Worm (Caenorhabditis elegans) whole organism, L4 larva: ENCODE results near the gene ndus-8.

Experiments used
- T26A8.4 ChIP-seq: fragments of 200-800 bp; sonication (Bioruptor generic); IDR thresholded peaks from 2 replicates; pipeline ENCODE4 v1.3.6; 2022; ENCODE audit warnings: missing genetic modification characterization, missing compliant biosample characterization
- Y5F2A.4 ChIP-seq: fragments of 200-800 bp; sonication (Bioruptor generic); optimal IDR thresholded peaks from 2 replicates; lab custom pipeline; 2018; ENCODE audit warnings: mild to moderate bottlenecking, missing genetic modification characterization, missing compliant biosample characterization
- Y75B8A.6 ChIP-seq: fragments of 200-800 bp; sonication (Bioruptor generic); IDR thresholded peaks from 2 replicates; pipeline ENCODE4 v1.3.6; 2022; ENCODE audit warnings: missing genetic modification reagents, missing genetic modification characterization, missing compliant biosample characterization
- ZK337.2 ChIP-seq: fragments of 200-800 bp; sonication (Bioruptor generic); IDR thresholded peaks from 2 replicates; pipeline ENCODE4 v1.3.6; 2022; ENCODE audit warnings: missing genetic modification reagents, missing genetic modification characterization, missing compliant biosample characterization
- aha-1 ChIP-seq: fragments of 150-350 bp; peaks from one replicate; lab custom pipeline; 2014; ENCODE audit warnings: missing biosample characterization, missing genetic modification characterization
- arid-1 ChIP-seq: fragments of 200-800 bp; sonication (Bioruptor generic); conservative IDR thresholded peaks from 2 replicates; pipeline ENCODE4 v1.3.6; 2022; ENCODE audit warnings: missing genetic modification reagents, missing genetic modification characterization, missing compliant biosample characterization
- ceh-28 ChIP-seq: fragments of 150-350 bp; optimal IDR thresholded peaks from 2 replicates; lab custom pipeline; 2014; ENCODE audit warnings: missing biosample characterization, missing genetic modification reagents, missing genetic modification characterization
- ceh-44 ChIP-seq: fragments of 200-800 bp; sonication (Bioruptor generic); IDR thresholded peaks from 2 replicates; pipeline ENCODE4 v1.3.6; 2022; ENCODE audit warnings: missing genetic modification reagents, missing genetic modification characterization, missing compliant biosample characterization
- ceh-82 ChIP-seq: sonication (generic microtip); optimal IDR thresholded peaks from 2 replicates; lab custom pipeline; 2017; ENCODE audit warnings: missing biosample characterization, missing genetic modification characterization
- cey-2 ChIP-seq: sonication (generic microtip); optimal IDR thresholded peaks from 3 replicates; lab custom pipeline; 2017; ENCODE audit warnings: missing genetic modification characterization, mild to moderate bottlenecking, missing compliant biosample characterization, antibody characterized with exemption, borderline replicate concordance; ENCODE audit not compliant: insufficient read depth
- daf-12 ChIP-seq: fragments of 150-350 bp; optimal IDR thresholded peaks from 2 replicates; lab custom pipeline; 2014; ENCODE audit warnings: missing biosample characterization, missing genetic modification reagents, missing genetic modification characterization
- daf-16 ChIP-seq, 3 experiments: sonication (generic microtip); optimal IDR thresholded peaks; 2 replicates each; lab custom pipeline; 2016 to 2017; ENCODE audit warnings: missing genetic modification characterization in 3 of 3, missing genetic modification reagents in 3 of 3, mild to moderate bottlenecking in 2 of 3, missing compliant biosample characterization in 2 of 3, missing biosample characterization in 1 of 3, moderate library complexity in 1 of 3
- daf-19 ChIP-seq: fragments of 200-800 bp; sonication (Bioruptor generic); conservative IDR thresholded peaks from 2 replicates; pipeline ENCODE4 v1.3.6; 2022; ENCODE audit warnings: missing genetic modification characterization, missing compliant biosample characterization
- daf-8 ChIP-seq: fragments of 200-800 bp; sonication (Bioruptor generic); IDR thresholded peaks from 2 replicates; pipeline ENCODE4 v1.3.6; 2022; ENCODE audit warnings: missing genetic modification characterization, missing compliant biosample characterization
- dpl-1 ChIP-seq: fragments of 150-350 bp; optimal IDR thresholded peaks from 2 replicates; lab custom pipeline; 2014; ENCODE audit warnings: missing biosample characterization, missing genetic modification reagents, missing genetic modification characterization
- dve-1 ChIP-seq: sonication (generic microtip); optimal IDR thresholded peaks from 2 replicates; lab custom pipeline; 2017; ENCODE audit warnings: antibody characterized with exemption, mild to moderate bottlenecking, missing genetic modification characterization, missing compliant biosample characterization; ENCODE audit not compliant: insufficient read depth
- egl-27 ChIP-seq: sonication (generic microtip); optimal IDR thresholded peaks from 3 replicates; lab custom pipeline; 2017; ENCODE audit warnings: missing biosample characterization, missing genetic modification reagents, missing genetic modification characterization
- egl-43 ChIP-seq: fragments of 200-800 bp; sonication (Bioruptor generic); IDR thresholded peaks from 2 replicates; pipeline ENCODE4 v1.3.6; 2022; ENCODE audit warnings: missing genetic modification reagents, missing genetic modification characterization, missing compliant biosample characterization
- fkh-10 ChIP-seq: fragments of 150-350 bp; optimal IDR thresholded peaks from 2 replicates; lab custom pipeline; 2014; ENCODE audit warnings: missing biosample characterization, missing genetic modification reagents, missing genetic modification characterization
- fos-1 ChIP-seq: fragments of 150-350 bp; optimal IDR thresholded peaks from 2 replicates; lab custom pipeline; 2014; ENCODE audit warnings: missing biosample characterization, missing genetic modification characterization
- hif-1 ChIP-seq, 2 experiments: sonication (generic microtip); optimal IDR thresholded peaks; 2 replicates each; lab custom pipeline; 2016 to 2017; ENCODE audit warnings: missing compliant biosample characterization in 2 of 2, missing genetic modification characterization in 2 of 2, missing genetic modification reagents in 2 of 2, missing genotype in 2 of 2, mild to moderate bottlenecking in 1 of 2
- hlh-30 ChIP-seq: sonication (generic microtip); optimal IDR thresholded peaks from 2 replicates; lab custom pipeline; 2017; ENCODE audit warnings: antibody characterized with exemption, mild to moderate bottlenecking, missing genetic modification characterization, missing compliant biosample characterization; ENCODE audit not compliant: insufficient read depth
- lin-38 ChIP-seq: fragments of 200-800 bp; sonication (Bioruptor generic); IDR thresholded peaks from 2 replicates; pipeline ENCODE4 v1.3.6; 2022; ENCODE audit warnings: missing genetic modification reagents, missing genetic modification characterization, missing compliant biosample characterization
- lsy-2 ChIP-seq, 2 experiments: fragments of 150-350 bp in 1 of 2; sonication (generic microtip) in 1 of 2; optimal IDR thresholded peaks; 2 replicates each; lab custom pipeline; 2014 to 2017; ENCODE audit warnings: missing biosample characterization in 2 of 2, missing genetic modification characterization in 2 of 2
- mep-1 ChIP-seq: fragments of 150-350 bp; sonication (generic microtip); optimal IDR thresholded peaks from 3 replicates; lab custom pipeline; 2014; ENCODE audit warnings: missing biosample characterization, missing genetic modification characterization
- mes-2 ChIP-seq: sonication (generic microtip); optimal IDR thresholded peaks from 2 replicates; lab custom pipeline; 2016; ENCODE audit warnings: missing genotype, mild to moderate bottlenecking, missing genetic modification characterization, missing compliant biosample characterization; ENCODE audit not compliant: poor library complexity, severe bottlenecking
- nhr-10 ChIP-seq: fragments of 150-350 bp; optimal IDR thresholded peaks from 2 replicates; lab custom pipeline; 2014; ENCODE audit warnings: missing biosample characterization, missing genetic modification characterization
- nhr-102 ChIP-seq: sonication (generic microtip); optimal IDR thresholded peaks from 2 replicates; lab custom pipeline; 2016; ENCODE audit warnings: mild to moderate bottlenecking, missing genetic modification characterization, moderate library complexity, missing compliant biosample characterization
- nhr-41 ChIP-seq: fragments of 200-800 bp; sonication (Bioruptor generic); IDR thresholded peaks from 2 replicates; pipeline ENCODE4 v1.3.6; 2022; ENCODE audit warnings: missing genetic modification reagents, missing genetic modification characterization, missing compliant biosample characterization
- nhr-76 ChIP-seq: fragments of 150-350 bp; optimal IDR thresholded peaks from 2 replicates; lab custom pipeline; 2014; ENCODE audit warnings: missing biosample characterization, missing genetic modification characterization
- unc-130 ChIP-seq: sonication (generic microtip); optimal IDR thresholded peaks from 2 replicates; lab custom pipeline; 2016; ENCODE audit warnings: missing genetic modification reagents, missing genetic modification characterization, missing compliant biosample characterization
- unc-62 ChIP-seq, 3 experiments: fragments of 150-350 bp in 1 of 3; sonication (generic microtip); optimal IDR thresholded peaks in 2 of 3; peaks in 1 of 3; 1 replicate in 1 of 3; 2 replicates in 2 of 3; lab custom pipeline; 2014 to 2017; ENCODE audit warnings: missing biosample characterization in 3 of 3, missing genetic modification characterization in 3 of 3, missing genetic modification reagents in 3 of 3, missing genotype in 1 of 3
- ztf-7 ChIP-seq: fragments of 150-350 bp; optimal IDR thresholded peaks from 2 replicates; lab custom pipeline; 2014; ENCODE audit warnings: missing biosample characterization, missing genetic modification characterization

Gene ndus-8

DNA sequence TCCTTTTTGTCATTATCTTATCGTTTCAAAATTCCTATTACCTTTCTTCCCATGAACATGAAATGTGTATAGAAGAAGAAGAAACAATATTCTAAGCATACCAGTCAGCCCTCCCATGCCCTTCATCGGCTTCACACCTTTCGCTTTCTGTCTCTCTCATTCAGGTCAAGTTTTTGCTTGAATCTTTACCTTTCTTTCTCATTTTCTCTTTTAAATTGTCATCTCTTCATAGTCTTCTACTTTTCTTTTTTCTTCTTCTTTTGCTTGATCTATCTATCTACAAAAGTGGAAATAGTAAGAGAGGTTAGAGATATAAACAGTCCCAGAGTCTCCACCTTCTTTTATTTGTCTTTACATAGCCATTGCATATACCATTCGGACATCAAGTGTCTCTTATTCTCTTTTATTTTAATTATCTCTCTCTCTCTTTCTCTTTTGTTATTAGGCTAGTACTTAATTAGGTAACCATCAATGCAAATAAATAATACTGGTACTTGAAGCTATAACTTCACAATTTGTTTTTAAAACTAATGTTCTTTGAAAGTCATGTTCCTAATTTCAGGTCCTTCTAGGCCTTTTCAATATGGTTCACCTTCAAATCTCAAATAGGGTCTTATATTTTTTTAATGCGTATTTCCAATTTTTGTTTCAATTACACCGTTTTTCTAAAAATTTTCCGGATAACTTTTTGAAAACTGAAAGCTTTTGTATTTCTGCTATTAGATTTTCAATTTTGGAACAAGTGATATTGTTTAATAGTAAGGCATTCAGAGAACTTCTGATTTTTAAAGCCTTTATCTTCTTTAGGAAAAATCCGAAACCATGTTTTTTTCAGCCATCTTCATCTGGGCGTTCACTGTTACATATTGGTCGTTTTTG, 32.4 kb downstream of the ndus-8 start, which contains the start of gene dpy-31 (continued):
- TF ChIP-seq nhr-41 (GFP tag; lab: Robert Waterston, UW) (no peak), nhr-10 (tag; lab: Kevin White, UChicago) (peak; percentile 6), ceh-28 (tag; lab: Kevin White, UChicago) (no peak)

DNA sequence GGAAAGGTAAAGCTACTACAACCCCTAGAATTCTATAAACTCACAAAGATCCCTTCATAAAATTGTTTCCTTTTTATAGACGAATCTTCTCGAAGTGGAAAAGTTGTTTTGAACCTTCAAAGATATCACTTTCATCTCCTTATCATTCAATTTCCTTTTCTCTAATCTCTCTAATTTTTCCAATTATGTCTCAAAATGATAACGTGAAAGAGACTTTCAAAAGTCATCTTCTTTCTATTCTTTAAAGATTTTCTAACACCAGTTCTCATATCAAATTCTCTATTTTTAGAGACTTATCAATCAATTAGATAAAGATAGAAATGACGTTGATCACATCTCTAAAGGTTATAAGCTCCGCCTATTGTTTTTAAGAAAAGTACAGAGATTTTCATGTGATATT, 34.5 kb downstream of the ndus-8 start:
- TF ChIP-seq unc-130 (GFP tag; lab: Kevin White, UChicago) (no peak), daf-19 (GFP tag; lab: Robert Waterston, UW) (no peak), nhr-102 (no peak), mep-1 (peak; percentile 25), ztf-7 (tag; lab: Kevin White, UChicago) (no peak), fos-1 (tag; lab: Kevin White, UChicago) (no peak), dve-1 (tag; lab: Kevin White, UChicago) (peak; percentile 17), daf-12 (tag; lab: Kevin White, UChicago) (no peak), unc-62 (GFP tag; optimal IDR thresholded peaks at IDR 0.05 in 1 of 2; lab: Kevin White, UChicago) (no peak), unc-62 (tag; optimal IDR thresholded peaks at IDR 0.05; lab: Kevin White, UChicago) (no peak), egl-27 (tag; lab: Kevin White, UChicago) (no peak), nhr-76 (tag; lab: Kevin White, UChicago) (no peak), fkh-10 (GFP tag; lab: Kevin White, UChicago) (no peak), arid-1 (no peak), cey-2 (peak; percentile 17)

DNA sequence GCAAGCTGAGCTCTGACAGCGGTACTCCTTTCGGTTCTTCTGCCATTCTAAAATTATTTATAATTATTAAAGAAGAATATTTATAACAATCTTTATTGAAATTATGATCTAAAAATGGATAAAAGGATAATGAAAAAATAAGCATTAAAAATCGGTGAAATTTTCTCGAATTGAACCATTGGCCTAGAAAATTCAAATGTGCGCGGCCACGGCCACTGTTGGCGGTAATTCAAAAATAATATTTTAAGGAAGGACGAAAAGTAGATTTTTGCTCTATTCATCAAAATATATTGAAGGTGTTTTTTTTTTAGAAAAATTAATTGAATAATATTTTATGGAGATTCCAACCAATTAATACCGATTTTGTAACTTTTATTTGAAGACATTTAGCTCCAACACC, 35.2 kb downstream of the ndus-8 start, which contains the start of gene pfd-5:
Gene pfd-5, minus strand, starts transcription at position 47 of the 400 bp plus-strand sequence.
- no peak for TF ChIP-seq T26A8.4 (GFP tag; lab: Robert Waterston, UW)
- peak; percentile 57 for TF ChIP-seq unc-130 (GFP tag; lab: Kevin White, UChicago)
- TF ChIP-seq dve-1 (tag; lab: Kevin White, UChicago), result peak; percentile 22
- TF ChIP-seq lin-38 (GFP tag; lab: Robert Waterston, UW), result peak; percentile 53
- TF ChIP-seq ZK337.2 (GFP tag; lab: Robert Waterston, UW), result no peak
- TF ChIP-seq daf-8, result no peak
- TF ChIP-seq hif-1 (tag; optimal IDR thresholded peaks at IDR 0.05; lab: Kevin White, UChicago), result peak in 1 of 2 experiments; percentile 88
- no peak for TF ChIP-seq egl-43 (GFP tag; lab: Robert Waterston, UW)
- 0 out of 2 replicates have a peak, but pooled peaks have one; percentile 26 for TF ChIP-seq ceh-44 (GFP tag; lab: Robert Waterston, UW)
- peak in 1 of 2 experiments; percentile 84 for TF ChIP-seq lsy-2 (tag; optimal IDR thresholded peaks at IDR 0.05; lab: Kevin White, UChicago)
- TF ChIP-seq hlh-30 (tag; lab: Kevin White, UChicago), result peak; percentile 36
- TF ChIP-seq Y75B8A.6, result no peak
- peak; percentile 92 for TF ChIP-seq dpl-1
- peak; percentile 98 for TF ChIP-seq mes-2 (tag; lab: Kevin White, UChicago)
- no peak for TF ChIP-seq daf-16 (GFP tag; optimal IDR thresholded peaks at IDR 0.05; lab: Kevin White, UChicago)
- peak; percentile 15 for TF ChIP-seq daf-16 (tag; optimal IDR thresholded peaks at IDR 0.05; lab: Kevin White, UChicago)
- TF ChIP-seq ceh-82 (tag; lab: Kevin White, UChicago), result no peak
- peak; percentile 41 for TF ChIP-seq mep-1

DNA sequence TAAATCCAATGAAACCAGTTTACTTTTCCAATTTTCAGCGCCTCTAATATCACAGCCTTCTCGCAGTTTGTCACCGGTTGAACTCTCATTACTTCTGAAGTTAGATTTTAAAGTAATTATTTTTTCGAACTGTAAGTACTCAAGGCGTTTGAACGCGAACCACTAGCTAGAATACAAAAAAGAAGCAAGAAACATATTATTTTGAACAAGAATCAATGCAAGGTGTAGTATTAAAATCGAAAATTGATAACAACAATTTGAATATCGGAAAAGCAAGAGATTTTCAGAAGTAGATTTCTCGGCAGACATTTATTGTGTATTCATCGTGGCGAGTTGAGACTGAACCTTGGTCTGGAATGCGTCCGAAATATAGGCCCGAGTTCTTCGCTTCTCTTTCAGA, 36.0 kb downstream of the ndus-8 start, which contains the start of gene exos-9:
Gene exos-9, minus strand, starts transcription at position 101 of the 400 bp plus-strand sequence.
- TF ChIP-seq Y5F2A.4, result no peak
- TF ChIP-seq aha-1, result peak; percentile 31
- TF ChIP-seq, all 104 proteins: peak for 1
